Worm (Caenorhabditis elegans) whole organism, late embryonic: ENCODE measurements around the gene Y49F6B.9.

Experiments used
- C08G9.2 ChIP-seq: sonication (generic microtip); optimal IDR thresholded peaks from 2 replicates; lab custom pipeline; 2016; ENCODE audit warnings: mild to moderate bottlenecking, missing genetic modification characterization, moderate library complexity, missing compliant biosample characterization
- C38D4.7 ChIP-seq: fragments of 200-800 bp; sonication (Bioruptor generic); optimal IDR thresholded peaks from 2 replicates; lab custom pipeline; 2018; ENCODE audit warnings: mild to moderate bottlenecking, missing genetic modification characterization, moderate library complexity, missing compliant biosample characterization
- K02D7.2 ChIP-seq: sonication (generic microtip); optimal IDR thresholded peaks from 2 replicates; lab custom pipeline; 2017; ENCODE audit warnings: mild to moderate bottlenecking, missing genetic modification characterization, missing compliant biosample characterization
- K09A11.1 ChIP-seq: sonication (generic microtip); optimal IDR thresholded peaks from 2 replicates; lab custom pipeline; 2017; ENCODE audit warnings: antibody characterized with exemption, mild to moderate bottlenecking, missing genetic modification characterization, missing compliant biosample characterization; ENCODE audit not compliant: insufficient read depth
- Y22D7AL.16 ChIP-seq: sonication (generic microtip); optimal IDR thresholded peaks from 2 replicates; lab custom pipeline; 2016; ENCODE audit warnings: missing genetic modification characterization, missing compliant biosample characterization
- ama-1 ChIP-seq: fragments of 150-350 bp; optimal IDR thresholded peaks from 2 replicates; lab custom pipeline; 2014
- ceh-14 ChIP-seq: sonication (generic microtip); optimal IDR thresholded peaks from 2 replicates; lab custom pipeline; 2016; ENCODE audit warnings: missing genotype, missing genetic modification characterization, missing compliant biosample characterization
- ceh-18 ChIP-seq: sonication (generic microtip); optimal IDR thresholded peaks from 2 replicates; lab custom pipeline; 2016; ENCODE audit warnings: missing genetic modification characterization, missing compliant biosample characterization
- ceh-2 ChIP-seq: sonication (generic microtip); optimal IDR thresholded peaks from 2 replicates; lab custom pipeline; 2016; ENCODE audit warnings: missing genotype, missing genetic modification characterization, missing compliant biosample characterization
- ceh-34 ChIP-seq: sonication (generic microtip); optimal IDR thresholded peaks from 2 replicates; lab custom pipeline; 2016; ENCODE audit warnings: mild to moderate bottlenecking, missing genetic modification characterization, missing compliant biosample characterization
- ceh-45 ChIP-seq: fragments of 200-800 bp; sonication (Bioruptor generic); IDR thresholded peaks from 2 replicates; pipeline ENCODE4 v1.3.6; 2022; ENCODE audit warnings: missing genetic modification reagents, missing genetic modification characterization, missing compliant biosample characterization
- ceh-48 ChIP-seq: sonication (generic microtip); optimal IDR thresholded peaks from 2 replicates; lab custom pipeline; 2016; ENCODE audit warnings: missing genetic modification characterization, inconsistent platforms, missing compliant biosample characterization
- ceh-6 ChIP-seq: fragments of 200-800 bp; sonication (Bioruptor generic); optimal IDR thresholded peaks from 2 replicates; lab custom pipeline; 2018; ENCODE audit warnings: mild to moderate bottlenecking, missing genetic modification characterization, missing compliant biosample characterization
- ceh-9 ChIP-seq: sonication (generic microtip); optimal IDR thresholded peaks from 2 replicates; lab custom pipeline; 2016; ENCODE audit warnings: mild to moderate bottlenecking, missing genetic modification characterization, inconsistent platforms, missing compliant biosample characterization
- che-1 ChIP-seq: sonication (generic microtip); optimal IDR thresholded peaks from 2 replicates; lab custom pipeline; 2016; ENCODE audit warnings: mild to moderate bottlenecking, missing genetic modification characterization, missing compliant biosample characterization
- dve-1 ChIP-seq: sonication (generic microtip); optimal IDR thresholded peaks from 2 replicates; lab custom pipeline; 2017; ENCODE audit warnings: antibody characterized with exemption, mild to moderate bottlenecking, missing genetic modification characterization, missing compliant biosample characterization
- elt-4 ChIP-seq: sonication (generic microtip); optimal IDR thresholded peaks from 2 replicates; lab custom pipeline; 2016; ENCODE audit warnings: missing genetic modification characterization, missing compliant biosample characterization
- ets-4 ChIP-seq: sonication (generic microtip); optimal IDR thresholded peaks from 2 replicates; lab custom pipeline; 2016; ENCODE audit warnings: missing genetic modification characterization, missing compliant biosample characterization
- fax-1 ChIP-seq: sonication (generic microtip); optimal IDR thresholded peaks from 2 replicates; lab custom pipeline; 2016; ENCODE audit warnings: missing genotype, missing genetic modification characterization, missing compliant biosample characterization
- gmeb-2 ChIP-seq: sonication (generic microtip); optimal IDR thresholded peaks from 2 replicates; lab custom pipeline; 2016; ENCODE audit warnings: missing genetic modification characterization, inconsistent platforms, missing compliant biosample characterization
- hlh-13 ChIP-seq: fragments of 200-800 bp; sonication (Bioruptor generic); optimal IDR thresholded peaks from 2 replicates; lab custom pipeline; 2018; ENCODE audit warnings: mild to moderate bottlenecking, missing genetic modification characterization, missing compliant biosample characterization
- hlh-15 ChIP-seq: sonication (generic microtip); optimal IDR thresholded peaks from 2 replicates; lab custom pipeline; 2016; ENCODE audit warnings: missing genetic modification characterization, missing compliant biosample characterization
- hlh-6 ChIP-seq: sonication (generic microtip); optimal IDR thresholded peaks from 2 replicates; lab custom pipeline; 2016; ENCODE audit warnings: missing genotype, missing genetic modification characterization, missing compliant biosample characterization
- lim-6 ChIP-seq: sonication (generic microtip); optimal IDR thresholded peaks from 2 replicates; lab custom pipeline; 2016; ENCODE audit warnings: missing genetic modification characterization, missing compliant biosample characterization
- nhr-11 ChIP-seq: fragments of 150-350 bp; optimal IDR thresholded peaks from 2 replicates; lab custom pipeline; 2014; ENCODE audit warnings: missing biosample characterization, missing genetic modification characterization
- nhr-232 ChIP-seq: sonication (generic microtip); optimal IDR thresholded peaks from 2 replicates; lab custom pipeline; 2016; ENCODE audit warnings: missing genetic modification characterization, missing compliant biosample characterization
- odd-2 ChIP-seq: sonication (generic microtip); optimal IDR thresholded peaks from 2 replicates; lab custom pipeline; 2017; ENCODE audit warnings: antibody characterized with exemption, mild to moderate bottlenecking, missing genetic modification characterization, missing compliant biosample characterization
- pag-3 ChIP-seq: sonication (generic microtip); optimal IDR thresholded peaks from 2 replicates; lab custom pipeline; 2016; ENCODE audit warnings: missing compliant biosample characterization, missing genetic modification characterization, borderline replicate concordance
- pha-2 ChIP-seq: sonication (generic microtip); optimal IDR thresholded peaks from 2 replicates; lab custom pipeline; 2017; ENCODE audit warnings: mild to moderate bottlenecking, missing genetic modification characterization, missing compliant biosample characterization
- pqm-1 ChIP-seq: sonication (generic microtip); optimal IDR thresholded peaks from 2 replicates; lab custom pipeline; 2016; ENCODE audit warnings: missing genetic modification characterization, missing compliant biosample characterization
- pros-1 ChIP-seq: fragments of 150-350 bp; optimal IDR thresholded peaks from 2 replicates; lab custom pipeline; 2014; ENCODE audit warnings: missing biosample characterization, missing genetic modification reagents, missing genetic modification characterization
- rnt-1 ChIP-seq: sonication (generic microtip); optimal IDR thresholded peaks from 2 replicates; lab custom pipeline; 2016; ENCODE audit warnings: missing genetic modification characterization, missing compliant biosample characterization
- sdc-2 ChIP-seq: sonication (generic microtip); optimal IDR thresholded peaks from 2 replicates; lab custom pipeline; 2016; ENCODE audit warnings: missing genotype, missing genetic modification characterization, missing compliant biosample characterization
- sox-2 ChIP-seq: fragments of 200-800 bp; sonication (Bioruptor generic); IDR thresholded peaks from 2 replicates; pipeline ENCODE4 v1.3.6; 2022; ENCODE audit warnings: missing genetic modification reagents, missing genetic modification characterization, missing compliant biosample characterization
- sox-4 ChIP-seq: sonication (generic microtip); optimal IDR thresholded peaks from 2 replicates; lab custom pipeline; 2017; ENCODE audit warnings: mild to moderate bottlenecking, missing genetic modification characterization, inconsistent platforms, missing compliant biosample characterization
- tbx-2 ChIP-seq: sonication (generic microtip); optimal IDR thresholded peaks from 2 replicates; lab custom pipeline; 2016; ENCODE audit warnings: missing genetic modification characterization, missing compliant biosample characterization
- tbx-7 ChIP-seq: sonication (generic microtip); optimal IDR thresholded peaks from 2 replicates; lab custom pipeline; 2016; ENCODE audit warnings: missing genotype, missing genetic modification characterization, missing compliant biosample characterization
- ttx-3 ChIP-seq: sonication (generic microtip); optimal IDR thresholded peaks from 2 replicates; lab custom pipeline; 2016; ENCODE audit warnings: missing genetic modification reagents, missing genetic modification characterization, missing compliant biosample characterization
- unc-3 ChIP-seq, 2 experiments: fragments of 200-800 bp in 1 of 2; sonication (Bioruptor generic) in 1 of 2; sonication (generic microtip) in 1 of 2; conservative IDR thresholded peaks in 1 of 2; optimal IDR thresholded peaks in 1 of 2; 2 replicates each; pipeline versions ENCODE4 v1.3.6 to Lab custom; 2016 to 2022; ENCODE audit warnings: missing compliant biosample characterization in 2 of 2, missing genetic modification characterization in 2 of 2, missing genetic modification reagents in 1 of 2
- unc-42 ChIP-seq: sonication (generic microtip); optimal IDR thresholded peaks from 2 replicates; lab custom pipeline; 2016; ENCODE audit warnings: missing genotype, missing genetic modification characterization, missing compliant biosample characterization
- unc-55 ChIP-seq: sonication (generic microtip); optimal IDR thresholded peaks from 2 replicates; lab custom pipeline; 2017; ENCODE audit warnings: missing biosample characterization, missing genetic modification reagents, missing genetic modification characterization
- ztf-16 ChIP-seq: sonication (generic microtip); optimal IDR thresholded peaks from 2 replicates; lab custom pipeline; 2017; ENCODE audit warnings: missing genetic modification characterization, missing compliant biosample characterization

The Y49F6B.9 gene

DNA sequence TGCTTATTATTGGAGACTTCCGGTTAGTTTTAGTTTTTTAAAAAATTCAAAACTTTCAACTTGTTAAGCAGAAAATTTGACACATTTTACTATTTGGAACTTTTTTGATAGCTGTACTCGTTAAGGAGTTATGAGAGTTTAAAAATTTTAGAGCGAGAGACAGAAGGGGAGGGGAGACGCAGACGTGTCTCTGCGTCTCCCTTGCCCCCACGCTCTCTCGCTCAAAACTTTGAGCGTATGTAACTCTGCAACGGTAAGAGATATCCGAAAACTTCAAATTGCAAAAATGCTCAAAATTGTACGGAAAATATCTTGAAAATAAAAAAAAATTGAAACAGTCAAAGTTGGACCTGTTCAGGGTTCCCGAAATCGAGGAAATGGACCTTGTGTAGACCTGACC is 17.0 kb upstream of the Y49F6B.9 start:
- no peak for TF ChIP-seq ets-4 (tag; lab: Kevin White, UChicago)
- TF ChIP-seq ttx-3, result no peak
- TF ChIP-seq unc-55 (GFP tag; lab: Kevin White, UChicago), result no peak
- no peak for TF ChIP-seq dve-1 (tag; lab: Kevin White, UChicago)
- no peak for TF ChIP-seq K09A11.1 (tag; lab: Kevin White, UChicago)
- TF ChIP-seq pqm-1 (tag; lab: Kevin White, UChicago), result no peak
- TF ChIP-seq ceh-9 (tag; lab: Kevin White, UChicago), result no peak
- TF ChIP-seq ceh-14 (tag; lab: Kevin White, UChicago), result no peak
- TF ChIP-seq nhr-11 (tag; lab: Kevin White, UChicago), result no peak
- no peak for TF ChIP-seq fax-1 (tag; lab: Kevin White, UChicago)
- TF ChIP-seq odd-2 (tag; lab: Kevin White, UChicago), result no peak
- TF ChIP-seq ama-1 (lab: Kevin White, UChicago), result no peak
- TF ChIP-seq che-1, result no peak
- TF ChIP-seq C38D4.7 (GFP tag; lab: Kevin White, UChicago), result no peak
- no peak for TF ChIP-seq sox-4 (tag; lab: Kevin White, UChicago)
- no peak for TF ChIP-seq ceh-6 (GFP tag; lab: Kevin White, UChicago)
- no peak for TF ChIP-seq hlh-13 (GFP tag; lab: Kevin White, UChicago)
- TF ChIP-seq hlh-15, result no peak

DNA sequence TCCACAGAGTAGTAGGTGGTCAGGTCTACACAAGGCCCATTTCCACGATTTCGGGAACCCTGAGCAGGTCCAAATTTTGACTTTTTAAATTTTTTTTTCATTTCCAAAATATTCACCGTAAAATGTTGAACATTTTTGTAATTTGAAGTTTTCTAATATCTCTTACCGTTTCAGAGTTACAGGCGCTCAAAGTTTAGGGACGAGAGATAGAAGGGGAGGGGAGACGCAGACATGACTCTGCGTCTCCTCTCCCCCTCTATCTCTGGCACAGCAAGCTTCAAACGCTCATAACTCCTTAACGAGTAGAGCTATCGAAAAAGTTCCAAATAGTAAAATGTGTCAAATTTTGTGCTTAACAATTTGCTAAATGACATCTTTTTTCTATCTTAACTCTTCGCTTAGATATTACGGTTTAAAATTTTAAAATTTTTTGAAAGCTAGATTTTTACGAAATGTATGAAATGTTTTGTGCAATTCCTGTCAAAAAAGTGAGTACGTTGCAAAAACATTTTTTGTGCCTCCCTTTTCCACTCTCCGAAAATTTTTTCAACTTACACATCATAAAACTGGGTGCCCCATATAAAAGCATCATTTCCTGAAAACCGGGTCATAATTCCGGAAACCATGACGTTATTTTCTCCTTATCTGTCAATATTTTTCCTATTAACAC is 16.3 kb upstream of the Y49F6B.9 start, which contains the start of the genes Y49F6B.14 and clec-125:
Gene Y49F6B.14, minus strand, starts transcription at position 101 of the 670 bp plus-strand sequence.
Gene clec-125, plus strand, starts transcription at position 620 of the 670 bp plus-strand sequence.
- no peak for TF ChIP-seq unc-3 (GFP tag; conservative IDR thresholded peaks at IDR 0.05; lab: Robert Waterston, UW)
- TF ChIP-seq unc-3 (tag; optimal IDR thresholded peaks at IDR 0.05; lab: Kevin White, UChicago), result no peak
- no peak for TF ChIP-seq elt-4
- TF ChIP-seq tbx-2 (tag; lab: Kevin White, UChicago), result no peak
- TF ChIP-seq ceh-34, result no peak
- no peak for TF ChIP-seq pag-3 (tag; lab: Kevin White, UChicago)
- no peak for TF ChIP-seq ceh-48 (tag; lab: Kevin White, UChicago)
- TF ChIP-seq gmeb-2 (tag; lab: Kevin White, UChicago), result no peak
- TF ChIP-seq nhr-11 (tag; lab: Kevin White, UChicago), result no peak
- no peak for TF ChIP-seq ama-1 (lab: Kevin White, UChicago)
- no peak for TF ChIP-seq sox-2 (GFP tag; lab: Robert Waterston, UW)
- no peak for TF ChIP-seq C08G9.2 (tag; lab: Kevin White, UChicago)
- no peak for TF ChIP-seq pha-2 (tag; lab: Kevin White, UChicago)
- no peak for TF ChIP-seq sdc-2 (tag; lab: Kevin White, UChicago)
- TF ChIP-seq ceh-45, result no peak
- no peak for TF ChIP-seq unc-42
- no peak for TF ChIP-seq lim-6 (tag; lab: Kevin White, UChicago)
- no peak for TF ChIP-seq ceh-2
- TF ChIP-seq, all 69 proteins: peak for 0

DNA sequence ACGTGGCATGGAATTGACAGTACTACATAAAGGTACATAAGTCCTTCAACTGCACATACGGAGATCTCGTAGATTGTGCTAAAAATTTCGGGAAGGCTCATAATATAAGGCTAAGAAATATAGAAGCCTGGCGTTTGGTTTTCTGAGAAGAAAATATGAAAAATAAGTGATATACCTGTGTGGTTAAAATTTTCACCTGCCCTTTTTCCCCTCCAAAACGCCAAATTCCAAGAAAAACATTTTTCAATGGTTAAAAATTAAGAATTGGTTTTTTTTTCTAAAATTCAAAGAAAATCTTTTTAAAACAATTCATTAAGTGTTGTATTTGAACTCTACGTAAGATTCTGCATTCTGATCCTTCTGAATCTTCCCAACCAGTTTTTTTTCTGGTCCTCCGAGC is 15.4 kb upstream of the Y49F6B.9 start, which contains the start of gene srz-5:
Gene srz-5, minus strand, starts transcription at position 101 of the 400 bp plus-strand sequence.
- no peak for TF ChIP-seq ceh-6 (GFP tag; lab: Kevin White, UChicago)
- no peak for TF ChIP-seq dve-1 (tag; lab: Kevin White, UChicago)
- TF ChIP-seq fax-1 (tag; lab: Kevin White, UChicago), result no peak
- TF ChIP-seq hlh-15, result no peak

- TF ChIP-seq K02D7.2 (tag; lab: Kevin White, UChicago) (no peak), ztf-16 (tag; lab: Kevin White, UChicago) (no peak), ceh-48 (tag; lab: Kevin White, UChicago) (no peak), gmeb-2 (tag; lab: Kevin White, UChicago) (no peak), ceh-6 (GFP tag; lab: Kevin White, UChicago) (no peak), tbx-7 (no peak), pros-1 (tag; lab: Kevin White, UChicago) (no peak), hlh-15 (no peak), ceh-18 (tag; lab: Kevin White, UChicago) (no peak), nhr-232 (tag; lab: Kevin White, UChicago) (no peak), Y22D7AL.16 (no peak), ets-4 (tag; lab: Kevin White, UChicago) (no peak), odd-2 (tag; lab: Kevin White, UChicago) (no peak), unc-3 (GFP tag; conservative IDR thresholded peaks at IDR 0.05; lab: Robert Waterston, UW) (no peak), unc-3 (tag; optimal IDR thresholded peaks at IDR 0.05; lab: Kevin White, UChicago) (no peak), rnt-1 (tag; lab: Kevin White, UChicago) (no peak), pha-2 (tag; lab: Kevin White, UChicago) (no peak), hlh-13 (GFP tag; lab: Kevin White, UChicago) (no peak), hlh-6 (tag; lab: Kevin White, UChicago) (no peak)
Measured at ce11 chrII:3512240-3512639, 13.1 kb upstream of the Y49F6B.9 start, which contains the start of gene Y49F6B.19. TSS of gene Y49F6B.19 (minus strand) at chrII:3512340.
